Fruit fly (Drosophila melanogaster) whole organism, embryonic: ENCODE results near the gene drm.

ENCODE experiments used
- CG13287 ChIP-seq: fragments of 200-800 bp; sonication (Bioruptor generic); IDR thresholded peaks from 2 replicates; pipeline ENCODE4 v1.3.6; 2022; ENCODE audit warnings: missing biosample characterization, missing genetic modification characterization; ENCODE audit not compliant: partially characterized antibody
- CG16813 ChIP-seq: fragments of 200-800 bp; sonication (Bioruptor generic); IDR thresholded peaks from 3 replicates; pipeline ENCODE4 v1.3.6; 2022; ENCODE audit warnings: missing biosample characterization, missing genetic modification characterization; ENCODE audit not compliant: partially characterized antibody
- CG17829 ChIP-seq: fragments of 200-800 bp; optimal IDR thresholded peaks from 2 replicates; lab custom pipeline; 2019; ENCODE audit warnings: missing biosample characterization, mild to moderate bottlenecking, missing genetic modification characterization, moderate library complexity
- CG1832 ChIP-seq: fragments of 200-800 bp; sonication (Bioruptor generic); optimal IDR thresholded peaks from 2 replicates; lab custom pipeline; 2017; ENCODE audit warnings: missing biosample characterization, mild to moderate bottlenecking, missing genetic modification characterization, inconsistent platforms
- CG2129 ChIP-seq: fragments of 200-800 bp; sonication (Bioruptor generic); IDR thresholded peaks from 2 replicates; pipeline ENCODE4 v1.3.6; 2022; ENCODE audit warnings: missing biosample characterization, missing genetic modification characterization; ENCODE audit not compliant: partially characterized antibody
- CG31365 ChIP-seq: fragments of 200-800 bp; sonication (Bioruptor generic); optimal IDR thresholded peaks from 2 replicates; lab custom pipeline; 2018; ENCODE audit warnings: missing biosample characterization, mild to moderate bottlenecking, missing genetic modification characterization
- CG32767 ChIP-seq: fragments of 200-800 bp; sonication (Bioruptor generic); IDR thresholded peaks from 2 replicates; pipeline ENCODE4 v1.3.6; 2022; ENCODE audit warnings: missing biosample characterization, missing genetic modification characterization
- CG6791 ChIP-seq: fragments of 200-800 bp; sonication (Bioruptor generic); IDR thresholded peaks from 3 replicates; pipeline ENCODE4 v1.3.6; 2022; ENCODE audit warnings: missing biosample characterization, missing genetic modification characterization; ENCODE audit not compliant: partially characterized antibody
- CG8089 ChIP-seq: fragments of 200-800 bp; sonication (Bioruptor generic); optimal IDR thresholded peaks from 3 replicates; lab custom pipeline; 2016; ENCODE audit warnings: missing biosample characterization, missing genetic modification characterization
- CG8924 ChIP-seq: fragments of 200-800 bp; optimal IDR thresholded peaks from 3 replicates; lab custom pipeline; 2019; ENCODE audit warnings: missing biosample characterization, mild to moderate bottlenecking, missing genetic modification characterization, moderate library complexity
- CG9437 ChIP-seq: fragments of 200-800 bp; sonication (Bioruptor generic); optimal IDR thresholded peaks from 2 replicates; lab custom pipeline; 2018; ENCODE audit warnings: missing biosample characterization, mild to moderate bottlenecking, missing genetic modification characterization
- Deaf1 ChIP-seq: fragments of 200-800 bp; optimal IDR thresholded peaks from 3 replicates; lab custom pipeline; 2019; ENCODE audit warnings: missing biosample characterization, mild to moderate bottlenecking, missing genetic modification characterization, moderate library complexity
- Dll ChIP-seq: fragments of 200-800 bp; sonication (Bioruptor generic); IDR thresholded peaks from 4 replicates; pipeline ENCODE4 v1.3.6; 2022; ENCODE audit warnings: missing biosample characterization, missing genetic modification characterization; ENCODE audit not compliant: partially characterized antibody
- Drgx ChIP-seq: fragments of 200-800 bp; sonication (Bioruptor generic); IDR thresholded peaks from 2 replicates; pipeline ENCODE4 v1.3.6; 2022; ENCODE audit warnings: missing biosample characterization, missing genetic modification characterization
- E2f2 ChIP-seq: fragments of 200-800 bp; sonication (Bioruptor generic); IDR thresholded peaks from 2 replicates; pipeline ENCODE4 v1.3.6; 2022; ENCODE audit warnings: missing biosample characterization, missing genetic modification characterization
- Eip74EF ChIP-seq, 2 experiments: fragments of 200-800 bp in 1 of 2; fragments of >200 bp in 1 of 2; sonication (Bioruptor generic) in 1 of 2; optimal IDR thresholded peaks; 2 replicates each; lab custom pipeline; 2017 to 2019; ENCODE audit warnings: missing biosample characterization in 2 of 2, missing genetic modification characterization in 2 of 2, mild to moderate bottlenecking in 1 of 2, moderate library complexity in 1 of 2
- GATAe ChIP-seq: fragments of 200-800 bp; sonication (Bioruptor generic); conservative IDR thresholded peaks from 2 replicates; pipeline ENCODE4 v1.3.6; 2022; ENCODE audit warnings: missing biosample characterization, missing genetic modification characterization
- Hmr ChIP-seq: fragments of 200-800 bp; sonication (Bioruptor generic); optimal IDR thresholded peaks from 3 replicates; lab custom pipeline; 2017; ENCODE audit warnings: mild to moderate bottlenecking, missing biosample characterization, missing genetic modification reagents, missing genetic modification characterization
- Jarid2 ChIP-seq: fragments of 200-800 bp; sonication (Bioruptor generic); optimal IDR thresholded peaks from 3 replicates; lab custom pipeline; 2017; ENCODE audit warnings: mild to moderate bottlenecking, missing biosample characterization, missing genetic modification reagents, missing genetic modification characterization
- MESR4 ChIP-seq: fragments of 200-800 bp; sonication (Bioruptor generic); optimal IDR thresholded peaks from 2 replicates; lab custom pipeline; 2018; ENCODE audit warnings: missing biosample characterization, mild to moderate bottlenecking, missing genetic modification characterization, moderate library complexity
- Nf-YC ChIP-seq: fragments of 200-800 bp; optimal IDR thresholded peaks from 3 replicates; lab custom pipeline; 2019; ENCODE audit warnings: missing biosample characterization, mild to moderate bottlenecking, missing genetic modification characterization, moderate library complexity
- Pdp1 ChIP-seq, 2 experiments: fragments of 200-800 bp; sonication (Bioruptor generic); optimal IDR thresholded peaks; 3 replicates each; lab custom pipeline; 2016; ENCODE audit warnings: missing biosample characterization in 2 of 2, missing genetic modification characterization in 2 of 2, mild to moderate bottlenecking in 1 of 2, moderate library complexity in 1 of 2
- Rfx ChIP-seq: fragments of 200-800 bp; sonication (Bioruptor generic); IDR thresholded peaks from 2 replicates; pipeline ENCODE4 v1.3.6; 2022; ENCODE audit warnings: missing biosample characterization, missing genetic modification characterization
- Sox102F ChIP-seq: fragments of 200-800 bp; sonication (Bioruptor generic); optimal IDR thresholded peaks from 2 replicates; lab custom pipeline; 2018; ENCODE audit warnings: missing biosample characterization, mild to moderate bottlenecking, missing genetic modification characterization, moderate library complexity
- Usf ChIP-seq: fragments of 200-800 bp; sonication (Bioruptor generic); optimal IDR thresholded peaks from 2 replicates; lab custom pipeline; 2017; ENCODE audit warnings: missing genotype, missing biosample characterization, missing genetic modification characterization
- ac ChIP-seq: fragments of 200-800 bp; sonication (Bioruptor generic); optimal IDR thresholded peaks from 3 replicates; lab custom pipeline; 2017; ENCODE audit warnings: missing biosample characterization, mild to moderate bottlenecking, missing genetic modification characterization
- amos ChIP-seq: fragments of 200-800 bp; sonication (Bioruptor generic); IDR thresholded peaks from 2 replicates; pipeline ENCODE4 v1.3.6; 2022; ENCODE audit warnings: missing biosample characterization, missing genetic modification characterization; ENCODE audit not compliant: partially characterized antibody
- ap ChIP-seq: fragments of 200-800 bp; sonication (Bioruptor generic); IDR thresholded peaks from 2 replicates; pipeline ENCODE4 v1.3.6; 2022; ENCODE audit warnings: missing biosample characterization, missing genetic modification characterization
- ara ChIP-seq: fragments of 200-800 bp; sonication (Bioruptor generic); IDR thresholded peaks from 2 replicates; pipeline ENCODE4 v1.3.6; 2022; ENCODE audit warnings: missing biosample characterization, missing genetic modification characterization
- bowl ChIP-seq: fragments of 200-800 bp; sonication (Bioruptor generic); IDR thresholded peaks from 2 replicates; pipeline ENCODE4 v1.3.6; 2022; ENCODE audit warnings: missing biosample characterization, missing genetic modification characterization
- cg ChIP-seq: fragments of 200-800 bp; sonication (Bioruptor generic); optimal IDR thresholded peaks from 3 replicates; lab custom pipeline; 2019; ENCODE audit warnings: missing biosample characterization, mild to moderate bottlenecking, missing genetic modification characterization, moderate library complexity
- chn ChIP-seq: fragments of 200-800 bp; sonication (Bioruptor generic); optimal IDR thresholded peaks from 2 replicates; lab custom pipeline; 2016; ENCODE audit warnings: missing biosample characterization, missing genetic modification characterization
- ci ChIP-seq: fragments of 200-800 bp; sonication (Bioruptor generic); IDR thresholded peaks from 3 replicates; pipeline ENCODE4 v1.3.6; 2022; ENCODE audit warnings: missing biosample characterization, missing genetic modification characterization
- gcm ChIP-seq: fragments of 200-800 bp; sonication (Bioruptor generic); optimal IDR thresholded peaks from 2 replicates; lab custom pipeline; 2019; ENCODE audit warnings: missing biosample characterization, mild to moderate bottlenecking, missing genetic modification characterization, moderate library complexity
- hkb ChIP-seq, 2 experiments: fragments of 200-800 bp in 1 of 2; fragments of >200 bp in 1 of 2; sonication (Bioruptor generic) in 1 of 2; IDR thresholded peaks in 1 of 2; optimal IDR thresholded peaks in 1 of 2; 2 replicates each; pipeline versions ENCODE4 v1.3.6 to Lab custom; 2017 to 2022; ENCODE audit warnings: missing biosample characterization in 1 of 2, missing genetic modification characterization in 1 of 2
- lov ChIP-seq, 2 experiments: fragments of 200-800 bp in 1 of 2; fragments of >200 bp in 1 of 2; sonication (Bioruptor generic) in 1 of 2; IDR thresholded peaks in 1 of 2; optimal IDR thresholded peaks in 1 of 2; 2 replicates in 1 of 2; 3 replicates in 1 of 2; pipeline versions ENCODE4 v1.3.6 to Lab custom; 2017 to 2022; ENCODE audit warnings: missing biosample characterization in 1 of 2, missing genetic modification characterization in 1 of 2
- nau ChIP-seq: fragments of 200-800 bp; sonication (Bioruptor generic); optimal IDR thresholded peaks from 3 replicates; lab custom pipeline; 2017; ENCODE audit warnings: missing biosample characterization, mild to moderate bottlenecking, missing genetic modification characterization, missing genetic modification reagents
- odd ChIP-seq: fragments of 200-800 bp; sonication (Bioruptor generic); optimal IDR thresholded peaks from 2 replicates; lab custom pipeline; 2017; ENCODE audit warnings: missing biosample characterization, mild to moderate bottlenecking, missing genetic modification characterization
- rib ChIP-seq: fragments of 200-800 bp; sonication (Bioruptor generic); IDR thresholded peaks from 2 replicates; pipeline ENCODE4 v1.3.6; 2022; ENCODE audit warnings: missing biosample characterization, missing genetic modification characterization
- sens ChIP-seq: fragments of 200-800 bp; sonication (Bioruptor generic); peaks from one replicate; lab custom pipeline; 2016; ENCODE audit warnings: missing biosample characterization, missing genetic modification characterization
- seq ChIP-seq: fragments of 200-800 bp; sonication (Bioruptor generic); IDR thresholded peaks from 2 replicates; pipeline ENCODE4 v1.3.6; 2022; ENCODE audit warnings: missing biosample characterization, missing genetic modification characterization
- slp2 ChIP-seq: fragments of 200-800 bp; sonication (Bioruptor generic); optimal IDR thresholded peaks from 2 replicates; lab custom pipeline; 2016; ENCODE audit warnings: missing biosample characterization, missing genetic modification characterization
- so ChIP-seq: fragments of 200-800 bp; sonication (Bioruptor generic); IDR thresholded peaks from 3 replicates; pipeline ENCODE4 v1.3.6; 2022; ENCODE audit warnings: missing biosample characterization, missing genetic modification characterization
- tll ChIP-seq, 2 experiments: fragments of 200-800 bp in 1 of 2; fragments of >200 bp in 1 of 2; sonication (Bioruptor generic) in 1 of 2; optimal IDR thresholded peaks; 2 replicates each; lab custom pipeline; 2017 to 2019; ENCODE audit warnings: missing biosample characterization in 2 of 2, missing genetic modification characterization in 2 of 2, mild to moderate bottlenecking in 1 of 2, moderate library complexity in 1 of 2
- tup ChIP-seq: fragments of 200-800 bp; sonication (Bioruptor generic); optimal IDR thresholded peaks from 2 replicates; lab custom pipeline; 2016; ENCODE audit warnings: missing biosample characterization, mild to moderate bottlenecking, missing genetic modification characterization, moderate library complexity
- yki ChIP-seq: fragments of >200 bp; optimal IDR thresholded peaks from 3 replicates; lab custom pipeline; 2018
- zen2 ChIP-seq: fragments of 200-800 bp; sonication (Bioruptor generic); IDR thresholded peaks from 3 replicates; pipeline ENCODE4 v1.3.6; 2022; ENCODE audit warnings: missing biosample characterization, missing genetic modification characterization; ENCODE audit not compliant: partially characterized antibody

The drm gene

DNA sequence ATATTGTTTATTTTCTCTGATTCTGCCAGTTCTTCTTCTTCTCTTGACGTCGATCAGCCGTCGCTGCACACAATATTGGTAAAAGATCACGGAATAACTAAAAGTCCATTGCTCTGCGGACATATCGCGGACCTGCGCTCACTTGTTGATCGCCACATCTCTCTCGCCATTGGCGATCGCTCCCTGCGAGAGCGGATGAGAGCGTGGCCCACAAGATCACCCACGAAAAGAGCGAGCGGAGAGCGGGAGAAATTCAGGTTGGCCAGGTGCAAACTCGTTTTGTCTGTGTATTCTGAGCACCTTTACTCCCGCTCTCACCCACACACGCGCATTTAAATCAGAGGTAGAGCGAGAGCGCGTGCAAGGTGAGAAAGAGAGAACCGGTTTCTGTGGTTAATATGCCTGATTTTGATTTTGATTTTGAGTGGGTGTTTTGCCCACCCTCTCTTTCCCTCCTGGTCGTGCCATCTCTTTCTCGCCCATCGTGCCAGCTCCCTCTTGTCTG is 41.7 kb downstream of the drm start, which contains the start of gene sob (continued):
- TF ChIP-seq rib (GFP tag; lab: Robert Waterston, UW) (peak; percentile 31; the same call in 1 of the 2 replicates), CG32767 (GFP tag; lab: Robert Waterston, UW) (peak; percentile 17; the same call in 1 of the 2 replicates), amos (GFP tag; lab: Robert Waterston, UW) (no peak), so (GFP tag; lab: Robert Waterston, UW) (peak; percentile 27; the same call in 1 of the 3 replicates), seq (peak; percentile 33; the same call in 1 of the 2 replicates), ac (peak; percentile 52), CG8089 (GFP tag; lab: Kevin White, UChicago) (no peak), Hmr (GFP tag; lab: Kevin White, UChicago) (peak; percentile 8), zen2 (peak; percentile 84), nau (GFP tag; lab: Kevin White, UChicago) (peak; percentile 1), CG16813 (peak; percentile 33; the same call in 1 of the 3 replicates), sens (GFP tag; lab: Kevin White, UChicago) (peak; percentile 79), chn (GFP tag; lab: Kevin White, UChicago) (peak; percentile 50), yki (lab: Kevin White, UChicago) (peak; percentile 100), cg (GFP tag; lab: Kevin White, UChicago) (peak; percentile 86), Drgx (GFP tag; lab: Robert Waterston, UW) (peak; percentile 45; the same call in 1 of the 2 replicates), CG17829 (tag; lab: Kevin White, UChicago) (peak; percentile 3), bowl (peak; percentile 41; the same call in 1 of the 2 replicates), CG9437 (GFP tag; lab: Kevin White, UChicago) (peak; percentile 4), CG2129 (GFP tag; lab: Robert Waterston, UW) (peak; percentile 40; the same call in 1 of the 2 replicates), E2f2 (peak; percentile 21; the same call in 1 of the 2 replicates), CG6791 (GFP tag; lab: Robert Waterston, UW) (0 out of 3 replicates have a peak, but pooled peaks have one; percentile 52), Deaf1 (peak; percentile 29), ara (peak; percentile 54), ap (GFP tag; lab: Robert Waterston, UW) (no peak), CG13287 (peak; percentile 63), odd (peak; percentile 75), tup (no peak), Usf (GFP tag; lab: Kevin White, UChicago) (no peak), tll (GFP tag; optimal IDR thresholded peaks at IDR 0.05; lab: Kevin White, UChicago) (peak in 1 of 2 experiments; percentile 52), CG31365 (tag; lab: Kevin White, UChicago) (no peak), CG8924 (tag; lab: Kevin White, UChicago) (peak; percentile 25), MESR4 (GFP tag; lab: Kevin White, UChicago) (no peak), Sox102F (no peak), GATAe (GFP tag; lab: Robert Waterston, UW) (no peak), Jarid2 (peak; percentile 86), lov (optimal IDR thresholded peaks at IDR 0.05; lab: Kevin White, UChicago) (no peak), lov (GFP tag; IDR thresholded peaks at IDR 0.05; lab: Robert Waterston, UW) (no peak), gcm (GFP tag; lab: Kevin White, UChicago) (no peak), slp2 (GFP tag; lab: Kevin White, UChicago) (no peak), Dll (GFP tag; lab: Robert Waterston, UW) (peak; percentile 80), Eip74EF (GFP tag; optimal IDR thresholded peaks at IDR 0.05; lab: Kevin White, UChicago) (no peak), Nf-YC (tag; lab: Kevin White, UChicago) (peak; percentile 97), ci (GFP tag; lab: Robert Waterston, UW) (peak; percentile 72; the same call in 2 of the 3 replicates), CG1832 (peak; percentile 86), Pdp1 (GFP tag; optimal IDR thresholded peaks at IDR 0.05; lab: Kevin White, UChicago) (peak in 1 of 2 experiments; percentile 50), hkb (optimal IDR thresholded peaks at IDR 0.05; lab: Kevin White, UChicago) (no peak), hkb (GFP tag; IDR thresholded peaks at IDR 0.05; lab: Robert Waterston, UW) (peak; percentile 34; the same call in 1 of the 2 replicates), Rfx (peak; percentile 38; the same call in 1 of the 2 replicates)
